Worm (Caenorhabditis elegans) whole organism, L1 larva: ENCODE measurements around the gene scav-2.

Experiments used
- C04F5.9 ChIP-seq: sonication (generic microtip); optimal IDR thresholded peaks from 2 replicates; lab custom pipeline; 2016; ENCODE audit warnings: missing genetic modification characterization, missing compliant biosample characterization
- C16A3.4 ChIP-seq: fragments of 150-350 bp; optimal IDR thresholded peaks from 2 replicates; lab custom pipeline; 2014; ENCODE audit warnings: missing biosample characterization, missing genetic modification characterization
- C34B4.2 ChIP-seq: sonication (generic microtip); optimal IDR thresholded peaks from 2 replicates; lab custom pipeline; 2017; ENCODE audit warnings: mild to moderate bottlenecking, missing genetic modification characterization, missing compliant biosample characterization
- F16B12.6 ChIP-seq: fragments of 150-350 bp; optimal IDR thresholded peaks from 2 replicates; lab custom pipeline; 2014; ENCODE audit warnings: missing biosample characterization, missing genetic modification characterization
- blmp-1 ChIP-seq: fragments of 150-350 bp; optimal IDR thresholded peaks from 2 replicates; lab custom pipeline; 2014; ENCODE audit warnings: missing biosample characterization, missing genetic modification characterization
- ceh-63 ChIP-seq: fragments of 200-800 bp; sonication (Bioruptor generic); optimal IDR thresholded peaks from 2 replicates; lab custom pipeline; 2018; ENCODE audit warnings: mild to moderate bottlenecking, missing genetic modification characterization, missing compliant biosample characterization
- dsc-1 ChIP-seq: sonication (generic microtip); optimal IDR thresholded peaks from 2 replicates; lab custom pipeline; 2016; ENCODE audit warnings: mild to moderate bottlenecking, missing genetic modification characterization, missing compliant biosample characterization
- efl-1 ChIP-seq, 4 experiments: fragments of 150-350 bp; optimal IDR thresholded peaks in 3 of 4; peaks in 1 of 4; 1 replicate in 1 of 4; 2 replicates in 3 of 4; lab custom pipeline; 2014; ENCODE audit warnings: missing biosample characterization in 2 of 4, missing genetic modification characterization in 2 of 4, missing genetic modification reagents in 2 of 4
- egl-13 ChIP-seq: sonication (generic microtip); optimal IDR thresholded peaks from 2 replicates; lab custom pipeline; 2016; ENCODE audit warnings: missing genotype, missing genetic modification reagents, missing genetic modification characterization, missing compliant biosample characterization
- elt-2 ChIP-seq: sonication (generic microtip); optimal IDR thresholded peaks from 2 replicates; lab custom pipeline; 2016; ENCODE audit warnings: missing genetic modification characterization, mild to moderate bottlenecking, inconsistent platforms, missing compliant biosample characterization, missing genetic modification reagents
- elt-3 ChIP-seq, 6 experiments: fragments of 150-350 bp in 1 of 6; sonication (generic microtip); optimal IDR thresholded peaks; 2 replicates each; lab custom pipeline; 2017 to 2018; ENCODE audit warnings: missing biosample characterization in 6 of 6, missing genetic modification characterization in 6 of 6, inconsistent platforms in 1 of 6
- jun-1 ChIP-seq: fragments of 150-350 bp; optimal IDR thresholded peaks from 2 replicates; lab custom pipeline; 2014; ENCODE audit warnings: missing biosample characterization, missing genetic modification reagents, missing genetic modification characterization
- lin-14 ChIP-seq: fragments of 200-800 bp; sonication (Bioruptor generic); optimal IDR thresholded peaks from 2 replicates; lab custom pipeline; 2018; ENCODE audit warnings: mild to moderate bottlenecking, missing genetic modification characterization, moderate library complexity, missing compliant biosample characterization
- lin-15B ChIP-seq: fragments of 150-350 bp; sonication (generic microtip); optimal IDR thresholded peaks from 3 replicates; lab custom pipeline; 2014; ENCODE audit warnings: missing biosample characterization, missing genetic modification characterization
- lsy-2 ChIP-seq, 2 experiments: fragments of 150-350 bp; optimal IDR thresholded peaks; 2 replicates each; lab custom pipeline; 2014; ENCODE audit warnings: missing biosample characterization in 2 of 2, missing genetic modification characterization in 2 of 2
- nhr-12 ChIP-seq: sonication (generic microtip); optimal IDR thresholded peaks from 2 replicates; lab custom pipeline; 2017; ENCODE audit warnings: missing biosample characterization, missing genetic modification characterization
- nhr-19 ChIP-seq: fragments of 200-800 bp; sonication (Bioruptor generic); conservative IDR thresholded peaks from 2 replicates; pipeline ENCODE4 v1.3.6; 2022; ENCODE audit warnings: missing genetic modification characterization, missing compliant biosample characterization
- nhr-77 ChIP-seq: fragments of 150-350 bp; optimal IDR thresholded peaks from 2 replicates; lab custom pipeline; 2014; ENCODE audit warnings: missing biosample characterization, missing genetic modification characterization
- pag-3 ChIP-seq: sonication (generic microtip); optimal IDR thresholded peaks from 2 replicates; lab custom pipeline; 2017; ENCODE audit warnings: missing genetic modification characterization, mild to moderate bottlenecking, missing compliant biosample characterization, antibody characterized with exemption, borderline replicate concordance; ENCODE audit not compliant: insufficient read depth
- rnt-1 ChIP-seq: sonication (generic microtip); optimal IDR thresholded peaks from 2 replicates; lab custom pipeline; 2016; ENCODE audit warnings: mild to moderate bottlenecking, missing genetic modification characterization, moderate library complexity, missing compliant biosample characterization
- skn-1 ChIP-seq: fragments of 150-350 bp; optimal IDR thresholded peaks from 2 replicates; lab custom pipeline; 2014; ENCODE audit warnings: missing biosample characterization, missing genetic modification characterization
- snpc-4 ChIP-seq: fragments of 150-350 bp; optimal IDR thresholded peaks from 2 replicates; lab custom pipeline; 2014; ENCODE audit warnings: missing biosample characterization, missing genetic modification characterization
- sox-4 ChIP-seq: sonication (generic microtip); optimal IDR thresholded peaks from 2 replicates; lab custom pipeline; 2016; ENCODE audit warnings: missing genetic modification characterization, missing compliant biosample characterization
- sptf-1 ChIP-seq: fragments of 150-350 bp; optimal IDR thresholded peaks from 2 replicates; lab custom pipeline; 2014; ENCODE audit warnings: missing biosample characterization, missing genetic modification characterization
- unc-30 ChIP-seq: sonication (generic microtip); optimal IDR thresholded peaks from 2 replicates; lab custom pipeline; 2017; ENCODE audit warnings: missing biosample characterization, missing genetic modification characterization
- unc-62 ChIP-seq: fragments of 150-350 bp; optimal IDR thresholded peaks from 2 replicates; lab custom pipeline; 2014; ENCODE audit warnings: missing biosample characterization, missing genetic modification reagents, missing genetic modification characterization
- vab-15 ChIP-seq: sonication (generic microtip); optimal IDR thresholded peaks from 2 replicates; lab custom pipeline; 2017; ENCODE audit warnings: missing genotype, mild to moderate bottlenecking, missing genetic modification characterization, missing compliant biosample characterization
- zip-4 ChIP-seq: fragments of 200-800 bp; sonication (Bioruptor generic); optimal IDR thresholded peaks from 2 replicates; lab custom pipeline; 2018; ENCODE audit warnings: mild to moderate bottlenecking, missing genetic modification characterization, moderate library complexity, missing compliant biosample characterization
- ztf-11 ChIP-seq, 2 experiments: sonication (generic microtip); optimal IDR thresholded peaks; 2 replicates each; lab custom pipeline; 2016 to 2017; ENCODE audit warnings: missing genetic modification characterization in 2 of 2, missing biosample characterization in 1 of 2, missing compliant biosample characterization in 1 of 2

scav-2 gene

ce11 chrIII:13518437-13518836 lies 36.7 kb downstream of the scav-2 start:
- no peak for TF ChIP-seq jun-1 (tag; lab: Kevin White, UChicago)
- no peak for TF ChIP-seq nhr-77 (tag; lab: Kevin White, UChicago)
- no peak for TF ChIP-seq efl-1 (optimal IDR thresholded peaks at IDR 0.05; lab: Kevin White, UChicago)
- peak in 1 of 2 experiments; percentile 85 for TF ChIP-seq efl-1 (GFP tag; optimal IDR thresholded peaks at IDR 0.05 in 1 of 2; lab: Kevin White, UChicago)
- TF ChIP-seq ceh-63 (GFP tag; lab: Kevin White, UChicago) = no peak
- TF ChIP-seq F16B12.6 (tag; lab: Kevin White, UChicago) = no peak
- TF ChIP-seq C16A3.4 = no peak

ce11 chrIII:13514470-13514869 lies 40.7 kb downstream of the scav-2 start, which contains the start of gene mlh-1:
mlh-1 (minus strand) TSS chrIII:13514570.
- TF ChIP-seq efl-1 (optimal IDR thresholded peaks at IDR 0.05; lab: Kevin White, UChicago) (no peak), efl-1 (GFP tag; optimal IDR thresholded peaks at IDR 0.05 in 1 of 2; lab: Kevin White, UChicago) (peak in 1 of 2 experiments; percentile 33), C04F5.9 (tag; lab: Kevin White, UChicago) (no peak)

ce11 chrIII:13510753-13511152 lies 44.4 kb downstream of the scav-2 start:
- no peak for TF ChIP-seq ztf-11 (tag; optimal IDR thresholded peaks at IDR 0.05; lab: Kevin White, UChicago)
- TF ChIP-seq pag-3 (tag; lab: Kevin White, UChicago) = no peak
- TF ChIP-seq nhr-19 (GFP tag; lab: Robert Waterston, UW) = no peak
- TF ChIP-seq dsc-1 (tag; lab: Kevin White, UChicago) = no peak
- TF ChIP-seq nhr-12 (tag; lab: Kevin White, UChicago) = no peak
- no peak for TF ChIP-seq sox-4
- TF ChIP-seq elt-2 (tag; lab: Kevin White, UChicago) = no peak
- no peak for TF ChIP-seq jun-1 (tag; lab: Kevin White, UChicago)

- TF ChIP-seq rnt-1 (no peak), blmp-1 (no peak), skn-1 (tag; lab: Kevin White, UChicago) (no peak), unc-30 (tag; lab: Kevin White, UChicago) (no peak), nhr-12 (tag; lab: Kevin White, UChicago) (no peak)
Observed at ce11 chrIII:13505718-13506117, 49.4 kb downstream of the scav-2 start, which contains the start of gene T28A8.3. T28A8.3 (plus strand) TSS chrIII:13506018.

ce11 chrIII:13503379-13503778 lies 51.8 kb downstream of the scav-2 start, which contains the start of gene T28A8.4:
T28A8.4 (plus strand) TSS chrIII:13503679.
- TF ChIP-seq elt-3 (tag; optimal IDR thresholded peaks at IDR 0.05; lab: Kevin White, UChicago) (no peak), C04F5.9 (tag; lab: Kevin White, UChicago) (no peak), snpc-4 (tag; lab: Kevin White, UChicago) (no peak), C34B4.2 (tag; lab: Kevin White, UChicago) (no peak)

- TF ChIP-seq nhr-12 (tag; lab: Kevin White, UChicago) = no peak
- no peak for TF ChIP-seq vab-15 (tag; lab: Kevin White, UChicago)
- no peak for TF ChIP-seq C04F5.9 (tag; lab: Kevin White, UChicago)
- TF ChIP-seq lin-15B (tag; lab: Kevin White, UChicago) = no peak
- no peak for TF ChIP-seq jun-1 (tag; lab: Kevin White, UChicago)
- TF ChIP-seq lsy-2 (tag; optimal IDR thresholded peaks at IDR 0.05; lab: Kevin White, UChicago) = no peak
- TF ChIP-seq dsc-1 (tag; lab: Kevin White, UChicago) = no peak
- TF ChIP-seq sptf-1 (tag; lab: Kevin White, UChicago) = no peak
- TF ChIP-seq zip-4 (GFP tag; lab: Kevin White, UChicago) = no peak
- TF ChIP-seq pag-3 (tag; lab: Kevin White, UChicago) = no peak
- TF ChIP-seq unc-30 (tag; lab: Kevin White, UChicago) = no peak
- TF ChIP-seq unc-62 = no peak
- no peak for TF ChIP-seq lin-14
- no peak for TF ChIP-seq egl-13 (tag; lab: Kevin White, UChicago)
Observed at ce11 chrIII:13502513-13502912, 52.6 kb downstream of the scav-2 start, which contains the start of gene T28A8.8. T28A8.8 (plus strand) TSS chrIII:13502813.
